Worm (Caenorhabditis elegans) whole organism, L3 larva: ENCODE data around the gene E02C12.12.

Source experiments
- R02D3.7 ChIP-seq: fragments of 150-350 bp; optimal IDR thresholded peaks from 2 replicates; lab custom pipeline; 2014; ENCODE audit warnings: missing biosample characterization, missing genetic modification characterization
- ZK546.5 ChIP-seq: sonication (generic microtip); optimal IDR thresholded peaks from 2 replicates; lab custom pipeline; 2017; ENCODE audit warnings: missing biosample characterization, missing genetic modification characterization
- aly-2 ChIP-seq: fragments of 150-350 bp; optimal IDR thresholded peaks from 2 replicates; lab custom pipeline; 2014; ENCODE audit warnings: missing biosample characterization, missing genetic modification characterization
- ceh-16 ChIP-seq: sonication (generic microtip); optimal IDR thresholded peaks from 2 replicates; lab custom pipeline; 2017; ENCODE audit warnings: missing biosample characterization, missing genetic modification characterization
- ceh-28 ChIP-seq: fragments of 150-350 bp; optimal IDR thresholded peaks from 2 replicates; lab custom pipeline; 2014; ENCODE audit warnings: missing biosample characterization, missing genetic modification reagents, missing genetic modification characterization
- ceh-82 ChIP-seq: fragments of 150-350 bp; optimal IDR thresholded peaks from 2 replicates; lab custom pipeline; 2014; ENCODE audit warnings: missing biosample characterization, missing genetic modification characterization
- ceh-9 ChIP-seq: sonication (generic microtip); optimal IDR thresholded peaks from 2 replicates; lab custom pipeline; 2018; ENCODE audit warnings: missing biosample characterization, missing genetic modification characterization
- egl-27 ChIP-seq: sonication (generic microtip); optimal IDR thresholded peaks from 4 replicates; lab custom pipeline; 2017; ENCODE audit warnings: missing biosample characterization, missing genetic modification reagents, missing genetic modification characterization
- egl-5 ChIP-seq: fragments of 150-350 bp; optimal IDR thresholded peaks from 2 replicates; lab custom pipeline; 2017; ENCODE audit warnings: missing biosample characterization, missing genetic modification reagents, missing genetic modification characterization, inconsistent platforms
- elt-1 ChIP-seq: fragments of 150-350 bp; optimal IDR thresholded peaks from 2 replicates; lab custom pipeline; 2014; ENCODE audit warnings: missing biosample characterization, missing genetic modification characterization
- elt-3 ChIP-seq, 3 experiments: fragments of 150-350 bp in 1 of 3; sonication (generic microtip) in 2 of 3; optimal IDR thresholded peaks; 2 replicates in 2 of 3; 4 replicates in 1 of 3; lab custom pipeline; 2014 to 2017; ENCODE audit warnings: missing biosample characterization in 3 of 3, missing genetic modification characterization in 3 of 3
- eor-1 ChIP-seq, 2 experiments: fragments of 150-350 bp; optimal IDR thresholded peaks; 2 replicates each; lab custom pipeline; 2014 to 2018; ENCODE audit warnings: missing biosample characterization in 2 of 2, missing genetic modification characterization in 2 of 2
- fos-1 ChIP-seq: fragments of 150-350 bp; optimal IDR thresholded peaks from 2 replicates; lab custom pipeline; 2014; ENCODE audit warnings: missing biosample characterization, missing genetic modification characterization
- hmg-11 ChIP-seq: sonication (generic microtip); optimal IDR thresholded peaks from 2 replicates; lab custom pipeline; 2016; ENCODE audit warnings: missing genetic modification characterization, missing compliant biosample characterization
- lin-39 ChIP-seq: fragments of 150-350 bp; optimal IDR thresholded peaks from 2 replicates; lab custom pipeline; 2018; ENCODE audit warnings: missing biosample characterization, missing genetic modification reagents, missing genetic modification characterization
- lsy-12 ChIP-seq: sonication (generic microtip); optimal IDR thresholded peaks from 2 replicates; lab custom pipeline; 2016; ENCODE audit warnings: mild to moderate bottlenecking, missing genetic modification characterization, missing compliant biosample characterization
- mdl-1 ChIP-seq: fragments of 150-350 bp; optimal IDR thresholded peaks from 2 replicates; lab custom pipeline; 2014; ENCODE audit warnings: missing biosample characterization, missing genetic modification characterization
- mml-1 ChIP-seq: fragments of 150-350 bp; sonication (generic microtip); optimal IDR thresholded peaks from 3 replicates; lab custom pipeline; 2014; ENCODE audit warnings: missing biosample characterization, missing genetic modification characterization
- nfya-1 ChIP-seq: sonication (generic microtip); optimal IDR thresholded peaks from 2 replicates; lab custom pipeline; 2017; ENCODE audit warnings: missing genetic modification characterization, mild to moderate bottlenecking, missing compliant biosample characterization, antibody characterized with exemption, moderate library complexity; ENCODE audit not compliant: insufficient read depth
- nhr-12 ChIP-seq: fragments of 150-350 bp; optimal IDR thresholded peaks from 2 replicates; lab custom pipeline; 2014; ENCODE audit warnings: missing biosample characterization, missing genetic modification characterization
- nhr-23 ChIP-seq: fragments of 150-350 bp; optimal IDR thresholded peaks from 2 replicates; lab custom pipeline; 2014; ENCODE audit warnings: missing biosample characterization, missing genetic modification reagents, missing genetic modification characterization
- nhr-237 ChIP-seq: fragments of 150-350 bp; optimal IDR thresholded peaks from 2 replicates; lab custom pipeline; 2014; ENCODE audit warnings: missing biosample characterization, missing genetic modification characterization
- nhr-25 ChIP-seq: sonication (generic microtip); optimal IDR thresholded peaks from 2 replicates; lab custom pipeline; 2017; ENCODE audit warnings: missing biosample characterization, missing genetic modification characterization
- nhr-28 ChIP-seq: fragments of 150-350 bp; optimal IDR thresholded peaks from 2 replicates; lab custom pipeline; 2014; ENCODE audit warnings: missing biosample characterization, missing genetic modification characterization
- nhr-43 ChIP-seq: sonication (generic microtip); optimal IDR thresholded peaks from 2 replicates; lab custom pipeline; 2016; ENCODE audit warnings: mild to moderate bottlenecking, missing genetic modification characterization, missing compliant biosample characterization; ENCODE audit not compliant: poor library complexity, severe bottlenecking
- nhr-67 ChIP-seq: fragments of 150-350 bp; optimal IDR thresholded peaks from 2 replicates; lab custom pipeline; 2014; ENCODE audit warnings: missing biosample characterization, missing genetic modification characterization
- nhr-76 ChIP-seq: fragments of 150-350 bp; sonication (generic microtip); optimal IDR thresholded peaks from 5 replicates; lab custom pipeline; 2014; ENCODE audit warnings: missing biosample characterization, missing genetic modification characterization
- nhr-77 ChIP-seq: fragments of 150-350 bp; optimal IDR thresholded peaks from 2 replicates; lab custom pipeline; 2014; ENCODE audit warnings: missing biosample characterization, missing genetic modification characterization
- pha-4 ChIP-seq: fragments of 150-350 bp; optimal IDR thresholded peaks from 2 replicates; lab custom pipeline; 2014; ENCODE audit warnings: missing biosample characterization, missing genetic modification reagents, missing genetic modification characterization
- pqm-1 ChIP-seq: fragments of 150-350 bp; optimal IDR thresholded peaks from 2 replicates; lab custom pipeline; 2017; ENCODE audit warnings: missing biosample characterization, missing genetic modification characterization, inconsistent platforms
- snpc-4 ChIP-seq: fragments of 150-350 bp; optimal IDR thresholded peaks from 2 replicates; lab custom pipeline; 2014; ENCODE audit warnings: missing biosample characterization, missing genetic modification characterization
- tbx-2 ChIP-seq: sonication (generic microtip); optimal IDR thresholded peaks from 2 replicates; lab custom pipeline; 2016; ENCODE audit warnings: mild to moderate bottlenecking, missing genetic modification characterization, missing compliant biosample characterization
- unc-39 ChIP-seq: sonication (generic microtip); optimal IDR thresholded peaks from 4 replicates; lab custom pipeline; 2017; ENCODE audit warnings: missing biosample characterization, missing genetic modification characterization
- unc-62 ChIP-seq: fragments of 150-350 bp; sonication (generic microtip); optimal IDR thresholded peaks from 4 replicates; lab custom pipeline; 2014; ENCODE audit warnings: missing biosample characterization, missing genetic modification reagents, missing genetic modification characterization
- zag-1 ChIP-seq: fragments of 150-350 bp; optimal IDR thresholded peaks from 2 replicates; lab custom pipeline; 2014; ENCODE audit warnings: missing biosample characterization, missing genetic modification characterization
- ztf-4 ChIP-seq: fragments of 150-350 bp; optimal IDR thresholded peaks from 2 replicates; lab custom pipeline; 2014; ENCODE audit warnings: missing biosample characterization, missing genetic modification characterization

The E02C12.12 gene

ce11 chrV:9399886-9400373, 17.8 kb upstream of the E02C12.12 start, which contains the start of gene trpp-4:
TSS of gene trpp-4 (plus strand) at chrV:9400327.
- TF ChIP-seq nhr-23, result no peak
- no peak for TF ChIP-seq ztf-4 (tag; lab: Kevin White, UChicago)
- TF ChIP-seq pha-4 (tag; lab: Kevin White, UChicago), result peak; percentile 17
- no peak for TF ChIP-seq aly-2 (tag; lab: Kevin White, UChicago)

ce11 chrV:9394938-9395639, 13.0 kb upstream of the E02C12.12 start:
- TF ChIP-seq pha-4 (tag; lab: Kevin White, UChicago), result peak; percentile 54
- peak; percentile 10 for TF ChIP-seq nhr-23
- no peak for TF ChIP-seq mml-1
- peak; percentile 45 for TF ChIP-seq nhr-25
- no peak for TF ChIP-seq ceh-82
- TF ChIP-seq hmg-11 (tag; lab: Kevin White, UChicago), result no peak
- TF ChIP-seq nhr-77, result no peak
- TF ChIP-seq nhr-12 (tag; lab: Kevin White, UChicago), result no peak
- TF ChIP-seq unc-62, result no peak
- no peak for TF ChIP-seq ceh-28 (tag; lab: Kevin White, UChicago)
- no peak for TF ChIP-seq ceh-9 (tag; lab: Kevin White, UChicago)
- TF ChIP-seq pqm-1 (tag; lab: Kevin White, UChicago), result no peak
- TF ChIP-seq ceh-16 (tag; lab: Kevin White, UChicago), result no peak
- TF ChIP-seq fos-1 (tag; lab: Kevin White, UChicago), result no peak
- TF ChIP-seq elt-3 (tag; optimal IDR thresholded peaks at IDR 0.05; lab: Kevin White, UChicago), result no peak
- no peak for TF ChIP-seq zag-1
- TF ChIP-seq mdl-1 (tag; lab: Kevin White, UChicago), result no peak
- TF ChIP-seq aly-2 (tag; lab: Kevin White, UChicago), result no peak

- TF ChIP-seq mml-1 (no peak), nhr-77 (no peak), nfya-1 (peak; percentile 5), snpc-4 (peak; percentile 91), unc-62 (no peak), unc-39 (tag; lab: Kevin White, UChicago) (no peak)
- TF ChIP-seq, all 47 proteins: peak for 2
Observed at ce11 chrV:9391959-9392358, 9.8 kb upstream of the E02C12.12 start.

ce11 chrV:9386143-9386542, 4.0 kb upstream of the E02C12.12 start, which contains the start of gene hum-2:
TSS of gene hum-2 (plus strand) at chrV:9386175.
- TF ChIP-seq eor-1 (tag; optimal IDR thresholded peaks at IDR 0.05; lab: Kevin White, UChicago), result no peak
- TF ChIP-seq nhr-237 (tag; lab: Kevin White, UChicago), result no peak
- no peak for TF ChIP-seq elt-1
- TF ChIP-seq nhr-43, result no peak
- no peak for TF ChIP-seq egl-5 (tag; lab: Kevin White, UChicago)
- no peak for TF ChIP-seq mml-1
- no peak for TF ChIP-seq R02D3.7 (tag; lab: Kevin White, UChicago)
- no peak for TF ChIP-seq hmg-11 (tag; lab: Kevin White, UChicago)
- TF ChIP-seq nhr-67 (tag; lab: Kevin White, UChicago), result no peak
- TF ChIP-seq ceh-82, result no peak

- TF ChIP-seq nhr-28 (no peak), ztf-4 (tag; lab: Kevin White, UChicago) (no peak), lsy-12 (no peak), unc-39 (tag; lab: Kevin White, UChicago) (no peak), nhr-12 (tag; lab: Kevin White, UChicago) (no peak), ZK546.5 (no peak), snpc-4 (no peak), tbx-2 (tag; lab: Kevin White, UChicago) (no peak), unc-62 (no peak), hmg-11 (tag; lab: Kevin White, UChicago) (no peak), lin-39 (tag; lab: Kevin White, UChicago) (no peak), nhr-76 (tag; lab: Kevin White, UChicago) (no peak), nhr-23 (no peak), nhr-67 (tag; lab: Kevin White, UChicago) (no peak), egl-5 (tag; lab: Kevin White, UChicago) (no peak), ceh-28 (tag; lab: Kevin White, UChicago) (no peak), elt-3 (tag; optimal IDR thresholded peaks at IDR 0.05; lab: Kevin White, UChicago) (no peak), mdl-1 (tag; lab: Kevin White, UChicago) (no peak), egl-27 (no peak)
- TF ChIP-seq, all 47 proteins: peak for 0
Observed at ce11 chrV:9384949-9385348, 2.8 kb upstream of the E02C12.12 start.
